Fruit fly (Drosophila melanogaster): ENCODE measurements around the gene CG6766.

The CG6766 gene

DNA sequence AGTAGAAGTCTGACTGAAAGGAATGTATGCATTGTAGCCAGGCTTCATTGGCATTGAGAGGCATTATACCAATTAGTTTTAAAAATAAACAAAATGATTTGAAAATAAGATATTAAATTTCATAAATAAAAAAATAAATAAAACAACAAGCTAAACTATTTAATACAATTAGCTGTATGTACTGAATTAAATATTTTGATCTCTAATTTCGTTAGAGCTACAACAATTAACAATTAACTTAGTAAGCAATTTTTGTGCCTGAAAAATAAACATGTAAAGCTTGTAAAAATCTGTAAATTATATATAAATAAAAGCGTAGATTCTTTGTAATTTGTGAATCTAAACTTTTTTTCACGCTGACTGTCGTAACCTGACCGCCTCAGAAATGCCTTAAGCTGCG lies 32.6 kb downstream of the CG6766 start, which contains the start of gene Rh5:
Rh5 (plus strand) TSS at position 301 of the 400 bp plus-strand sequence.
- no peak for TF ChIP-seq Pif1A (GFP tag; optimal IDR thresholded peaks at IDR 0.05)
- TF ChIP-seq D1 (tag; optimal IDR thresholded peaks at IDR 0.05): no peak
- no peak for TF ChIP-seq Pif1B (GFP tag; optimal IDR thresholded peaks at IDR 0.05)
- TF ChIP-seq CG8301 (tag; optimal IDR thresholded peaks at IDR 0.05): no peak
- TF ChIP-seq rn (GFP tag; IDR thresholded peaks at IDR 0.05): no peak
- TF ChIP-seq EcR (GFP tag; optimal IDR thresholded peaks at IDR 0.05): no peak
- TF ChIP-seq CG14655 (GFP tag; optimal IDR thresholded peaks at IDR 0.05): no peak
- no peak for TF ChIP-seq CG10348 (GFP tag; IDR thresholded peaks at IDR 0.05)
- TF ChIP-seq fd96Ca (GFP tag; IDR thresholded peaks at IDR 0.05): no peak

DNA sequence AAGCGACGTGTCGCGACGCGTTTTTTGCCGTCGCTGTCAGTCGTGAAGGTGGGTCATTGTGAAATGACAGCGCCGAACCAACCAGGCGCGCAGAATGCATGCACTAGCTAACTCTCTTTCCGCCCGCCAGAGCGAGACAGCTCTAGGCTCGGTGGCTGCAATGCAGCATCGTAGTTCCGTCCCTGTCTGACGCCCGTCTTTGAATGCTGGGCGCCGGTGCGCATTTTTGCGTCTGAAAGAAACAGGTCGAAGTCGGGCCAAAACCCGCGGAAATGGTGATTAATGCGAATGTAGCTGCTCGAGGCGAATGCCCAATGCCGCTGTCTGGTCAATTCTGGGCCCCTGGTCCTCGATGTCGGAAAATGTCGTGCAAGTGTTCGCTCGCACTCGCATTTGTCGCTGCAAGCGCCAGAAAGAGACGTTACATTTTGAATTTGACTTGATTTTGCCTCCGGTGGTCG lies 33.1 kb downstream of the CG6766 start:
- TF ChIP-seq CG32121 (GFP tag; IDR thresholded peaks at IDR 0.05) (no peak), EcR (GFP tag; optimal IDR thresholded peaks at IDR 0.05) (peak; percentile 98), CG34367 (tag; optimal IDR thresholded peaks at IDR 0.05) (peak; percentile 51), CG8301 (tag; optimal IDR thresholded peaks at IDR 0.05) (peak; percentile 77), Pif1A (GFP tag; optimal IDR thresholded peaks at IDR 0.05) (peak; percentile 68), CG4496 (GFP tag; IDR thresholded peaks at IDR 0.05) (no peak), CG12605 (GFP tag; IDR thresholded peaks at IDR 0.05) (no peak), Ets98B (GFP tag; IDR thresholded peaks at IDR 0.05) (no peak), gl (tag; optimal IDR thresholded peaks at IDR 0.05) (peak; percentile 74), CG17806 (tag; optimal IDR thresholded peaks at IDR 0.05) (peak; percentile 27), fd96Ca (GFP tag; IDR thresholded peaks at IDR 0.05) (no peak), CG10348 (GFP tag; IDR thresholded peaks at IDR 0.05) (no peak), Pif1B (GFP tag; optimal IDR thresholded peaks at IDR 0.05) (peak; percentile 67), Snoo (tag; optimal IDR thresholded peaks at IDR 0.05) (peak; percentile 84), CG14655 (GFP tag; optimal IDR thresholded peaks at IDR 0.05) (peak; percentile 70), CG8159 (tag; optimal IDR thresholded peaks at IDR 0.05) (peak; percentile 36), D1 (tag; optimal IDR thresholded peaks at IDR 0.05) (no peak), CG13204 (GFP tag; optimal IDR thresholded peaks at IDR 0.05) (peak; percentile 97), CG15710 (tag; optimal IDR thresholded peaks at IDR 0.05) (peak; percentile 53), rn (GFP tag; IDR thresholded peaks at IDR 0.05) (no peak), CG9948 (tag; optimal IDR thresholded peaks at IDR 0.05) (peak; percentile 17)

DNA sequence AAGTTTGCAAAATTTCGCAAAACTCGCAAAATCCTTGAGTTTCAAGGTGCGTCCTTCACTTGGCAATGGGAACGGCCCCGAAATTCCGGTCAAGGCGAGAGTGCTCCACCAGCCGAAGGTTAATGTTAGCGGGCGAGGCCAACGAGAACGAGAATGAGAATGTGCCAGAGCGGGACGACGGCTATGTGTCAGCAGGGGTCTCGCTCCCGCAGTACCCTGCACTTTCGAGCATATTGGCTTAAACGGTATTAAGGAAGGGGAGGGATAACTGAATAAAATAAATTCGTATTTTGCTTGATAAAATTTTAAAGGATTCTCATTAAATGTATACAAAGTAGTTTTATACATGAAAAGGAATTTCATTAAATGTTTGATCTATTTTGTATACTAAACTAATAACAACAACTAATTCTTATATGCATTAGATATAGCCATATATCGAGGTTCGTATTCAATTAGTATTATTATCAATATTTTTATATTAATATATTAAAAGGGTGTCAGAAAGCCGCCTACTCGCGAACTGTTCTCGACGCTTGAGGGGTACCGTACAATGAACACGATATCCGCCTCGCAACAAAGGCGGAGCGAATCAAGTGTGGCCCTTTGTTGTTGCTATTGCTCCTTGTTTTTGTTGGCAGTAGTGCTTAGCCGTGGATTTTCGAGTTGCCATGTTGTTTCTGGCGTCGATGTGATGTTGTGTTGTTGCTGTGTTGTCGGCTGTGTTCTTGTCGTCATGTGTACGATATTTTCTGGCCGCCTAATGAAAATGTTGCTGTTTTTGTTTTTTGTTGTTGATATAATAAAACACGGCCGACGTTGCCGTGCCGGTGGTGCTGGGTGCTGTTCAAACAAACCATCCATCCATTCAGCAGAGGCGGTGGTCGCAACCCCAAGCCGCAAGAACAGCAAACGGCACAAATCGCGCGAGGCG lies 33.8 kb downstream of the CG6766 start:
- TF ChIP-seq Snoo (tag; optimal IDR thresholded peaks at IDR 0.05) (peak; percentile 87), CG32121 (GFP tag; IDR thresholded peaks at IDR 0.05) (no peak), Pif1A (GFP tag; optimal IDR thresholded peaks at IDR 0.05) (peak; percentile 75), CG4496 (GFP tag; IDR thresholded peaks at IDR 0.05) (no peak), CG14655 (GFP tag; optimal IDR thresholded peaks at IDR 0.05) (peak; percentile 95), Pif1B (GFP tag; optimal IDR thresholded peaks at IDR 0.05) (peak; percentile 87), EcR (GFP tag; optimal IDR thresholded peaks at IDR 0.05) (no peak), CG10348 (GFP tag; IDR thresholded peaks at IDR 0.05) (no peak), CG8159 (tag; optimal IDR thresholded peaks at IDR 0.05) (peak; percentile 97), CG15710 (tag; optimal IDR thresholded peaks at IDR 0.05) (peak; percentile 94), CG8301 (tag; optimal IDR thresholded peaks at IDR 0.05) (peak; percentile 90), CG13204 (GFP tag; optimal IDR thresholded peaks at IDR 0.05) (peak; percentile 48), Ets98B (GFP tag; IDR thresholded peaks at IDR 0.05) (no peak), rn (GFP tag; IDR thresholded peaks at IDR 0.05) (no peak), CG34367 (tag; optimal IDR thresholded peaks at IDR 0.05) (peak; percentile 85), gl (tag; optimal IDR thresholded peaks at IDR 0.05) (peak; percentile 27), CG12605 (GFP tag; IDR thresholded peaks at IDR 0.05) (no peak), D1 (tag; optimal IDR thresholded peaks at IDR 0.05) (peak; percentile 87), CG17806 (tag; optimal IDR thresholded peaks at IDR 0.05) (peak; percentile 90), CG9948 (tag; optimal IDR thresholded peaks at IDR 0.05) (peak; percentile 94), fd96Ca (GFP tag; IDR thresholded peaks at IDR 0.05) (no peak)

DNA sequence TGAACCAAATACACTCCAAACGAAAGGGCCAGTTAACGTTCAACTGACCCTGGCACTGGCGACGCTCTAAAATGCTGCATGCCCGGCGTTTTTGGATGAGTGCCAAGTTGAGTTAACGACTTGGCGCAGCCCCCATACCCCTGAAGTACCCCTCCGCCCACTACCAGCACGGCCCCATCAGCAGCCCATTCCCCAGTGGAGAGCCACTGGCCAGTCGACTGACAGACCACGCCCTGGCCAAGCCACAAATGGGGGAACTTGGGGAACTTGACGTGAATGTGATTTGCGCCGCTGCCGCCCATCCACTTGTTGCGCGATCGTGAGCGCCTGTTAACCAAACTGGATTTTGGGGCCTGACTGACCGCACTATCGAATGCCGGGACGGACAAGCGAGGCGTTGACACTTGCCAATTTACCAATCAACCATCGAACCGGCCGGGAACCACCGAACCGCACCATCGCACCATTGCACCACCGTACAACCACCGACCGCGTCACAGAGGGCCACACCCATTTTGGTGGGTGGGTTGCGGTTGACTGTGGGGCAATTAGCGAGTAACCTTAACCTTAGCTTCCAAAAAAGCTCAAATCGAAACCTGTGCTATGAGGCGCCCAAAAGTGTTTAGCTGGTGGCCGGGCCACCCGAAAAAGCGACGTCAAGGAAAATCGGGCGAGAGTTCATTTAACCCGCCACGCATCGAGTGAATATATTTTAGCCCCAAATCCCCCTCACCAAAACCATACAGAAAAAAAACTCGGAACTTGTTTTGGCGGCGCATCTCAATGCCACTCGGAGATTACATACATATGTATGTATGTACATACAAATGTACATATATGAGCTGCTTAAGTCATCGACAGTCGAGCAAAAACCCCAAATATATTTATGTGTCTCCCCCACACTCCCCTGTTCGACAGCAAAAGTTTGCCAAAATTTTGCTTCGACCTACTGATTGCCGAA lies 34.8 kb downstream of the CG6766 start:
- TF ChIP-seq D1 (tag; optimal IDR thresholded peaks at IDR 0.05) (no peak), CG34367 (tag; optimal IDR thresholded peaks at IDR 0.05) (no peak), fd96Ca (GFP tag; IDR thresholded peaks at IDR 0.05) (no peak), CG14655 (GFP tag; optimal IDR thresholded peaks at IDR 0.05) (no peak), CG9948 (tag; optimal IDR thresholded peaks at IDR 0.05) (no peak), CG15710 (tag; optimal IDR thresholded peaks at IDR 0.05) (no peak), CG17806 (tag; optimal IDR thresholded peaks at IDR 0.05) (no peak), EcR (GFP tag; optimal IDR thresholded peaks at IDR 0.05) (peak; percentile 92), Pif1A (GFP tag; optimal IDR thresholded peaks at IDR 0.05) (no peak), CG13204 (GFP tag; optimal IDR thresholded peaks at IDR 0.05) (peak; percentile 80), rn (GFP tag; IDR thresholded peaks at IDR 0.05) (no peak), Pif1B (GFP tag; optimal IDR thresholded peaks at IDR 0.05) (no peak), CG10348 (GFP tag; IDR thresholded peaks at IDR 0.05) (no peak), Ets98B (GFP tag; IDR thresholded peaks at IDR 0.05) (no peak), CG4496 (GFP tag; IDR thresholded peaks at IDR 0.05) (no peak), Snoo (tag; optimal IDR thresholded peaks at IDR 0.05) (peak; percentile 9), CG32121 (GFP tag; IDR thresholded peaks at IDR 0.05) (no peak), CG8301 (tag; optimal IDR thresholded peaks at IDR 0.05) (no peak)
